In the genomic region with DNA sequence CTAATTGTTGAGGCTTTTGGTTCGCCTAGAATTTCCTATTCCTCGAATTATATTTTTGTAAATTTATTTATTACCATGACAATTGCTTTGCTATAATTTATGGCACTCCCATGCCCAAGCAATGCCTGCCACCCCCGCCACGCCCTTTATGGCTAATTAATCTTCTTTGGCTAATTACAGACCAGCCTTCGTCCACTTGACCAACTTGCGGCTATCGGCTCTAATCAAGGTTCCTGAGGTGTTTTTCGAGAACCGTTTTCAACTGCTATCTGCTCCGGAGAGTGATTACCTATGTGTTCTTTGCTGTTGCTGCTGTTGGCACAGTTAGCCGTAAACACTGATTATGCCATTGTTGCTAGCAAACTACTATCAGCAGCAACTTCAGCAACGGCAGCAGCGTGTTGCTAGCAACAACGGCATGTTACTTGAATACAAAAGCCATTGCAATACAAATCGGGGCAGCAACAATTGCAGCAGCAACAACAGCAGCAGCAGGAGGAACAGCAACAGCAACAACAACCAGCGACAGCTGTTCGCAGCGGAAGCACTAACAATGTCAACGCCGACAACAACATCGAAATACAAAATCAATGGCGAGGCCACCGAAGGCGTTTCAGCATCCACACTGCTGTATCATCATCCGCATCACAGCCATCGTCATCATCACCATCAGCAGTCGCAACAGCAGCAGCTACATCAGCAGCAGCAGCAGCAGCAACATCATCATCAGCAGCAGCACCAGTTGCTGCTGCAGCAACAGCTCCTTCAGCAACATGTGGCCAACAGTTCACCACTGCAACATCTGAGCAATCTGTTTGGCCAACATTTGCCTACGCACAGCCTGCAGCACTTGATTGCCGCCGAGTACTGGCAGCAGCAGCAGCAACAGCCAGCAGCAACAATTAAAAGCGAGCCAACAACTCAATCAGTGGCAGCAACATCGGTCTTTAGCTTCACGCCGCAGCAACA, we compare ENCODE assay signal across 4 fruit fly cellular contexts.
TF ChIP-seq lines count a peak whose summit lies in the region.

No protein-coding gene starts in this region.

- TF ChIP-seq CTCF in whole organism, embryonic (GFP tag; optimal IDR thresholded peaks at IDR 0.05; lab: Kevin White, UChicago): no peak

TF ChIP-seq in whole organism, adult, 20 proteins besides CTCF, POLR2A, EP300 and RAD21:
- TF ChIP-seq CG7101 (tag; optimal IDR thresholded peaks at IDR 0.05; lab: Kevin White, UChicago) (no peak), Hr96 (GFP tag; optimal IDR thresholded peaks at IDR 0.05; lab: Kevin White, UChicago) (peak; percentile 17), CG12768 (GFP tag; optimal IDR thresholded peaks at IDR 0.05; lab: Kevin White, UChicago) (no peak), CG33017 (tag; optimal IDR thresholded peaks at IDR 0.05; lab: Kevin White, UChicago) (no peak), cic (GFP tag; optimal IDR thresholded peaks at IDR 0.05; lab: Kevin White, UChicago) (peak; percentile 24)

TF ChIP-seq in whole organism, embryonic, 481 proteins besides CTCF, POLR2A, EP300 and RAD21 (continues in another document):
- TF ChIP-seq lilli (GFP tag; optimal IDR thresholded peaks at IDR 0.05; lab: Kevin White, UChicago) (no peak), Xrp1 (GFP tag; IDR thresholded peaks at IDR 0.05; lab: Robert Waterston, UW) (no peak), prd (optimal IDR thresholded peaks at IDR 0.05; lab: Kevin White, UChicago) (no peak), prd (GFP tag; IDR thresholded peaks at IDR 0.05; lab: Robert Waterston, UW) (no peak), ftz-f1 (GFP tag; optimal IDR thresholded peaks at IDR 0.05; lab: Kevin White, UChicago) (peak; percentile 47), dati (GFP tag; IDR thresholded peaks at IDR 0.05; lab: Robert Waterston, UW) (no peak), CrebB (tag; optimal IDR thresholded peaks at IDR 0.05; lab: Kevin White, UChicago) (no peak), zen (tag; optimal IDR thresholded peaks at IDR 0.05; lab: Kevin White, UChicago) (peak; percentile 1), CG14050 (GFP tag; IDR thresholded peaks at IDR 0.05; lab: Robert Waterston, UW) (no peak), Bteb2 (GFP tag; optimal IDR thresholded peaks at IDR 0.05; lab: Kevin White, UChicago) (no peak), CG4360 (GFP tag; IDR thresholded peaks at IDR 0.05; lab: Robert Waterston, UW) (peak; percentile 67), Hey (tag; optimal IDR thresholded peaks at IDR 0.05; lab: Kevin White, UChicago) (peak; percentile 90), Sin3A (optimal IDR thresholded peaks at IDR 0.05; lab: Kevin White, UChicago) (no peak), unc-4 (GFP tag; IDR thresholded peaks at IDR 0.05; lab: Robert Waterston, UW; ENCODE audit: partially characterized antibody) (no peak), twi (tag; optimal IDR thresholded peaks at IDR 0.05; lab: Kevin White, UChicago) (no peak), gsb (GFP tag; IDR thresholded peaks at IDR 0.05; lab: Robert Waterston, UW) (no peak), cato (GFP tag; optimal IDR thresholded peaks at IDR 0.05; lab: Kevin White, UChicago; ENCODE audit: borderline replicate concordance) (no peak), CG15514 (GFP tag; optimal IDR thresholded peaks at IDR 0.05; lab: Kevin White, UChicago) (peak; percentile 9), gsb-n (tag; optimal IDR thresholded peaks at IDR 0.05; lab: Kevin White, UChicago) (no peak), Dek (tag; optimal IDR thresholded peaks at IDR 0.05; lab: Kevin White, UChicago) (no peak), CG9817 (tag; optimal IDR thresholded peaks at IDR 0.05; lab: Kevin White, UChicago) (no peak), vnd (GFP tag; IDR thresholded peaks at IDR 0.05; lab: Robert Waterston, UW; ENCODE audit: partially characterized antibody) (peak; percentile 56; the same call in 2 of the 3 replicates), CG4707 (GFP tag; optimal IDR thresholded peaks at IDR 0.05; lab: Kevin White, UChicago) (no peak), ATbp (GFP tag; optimal IDR thresholded peaks at IDR 0.05; lab: Kevin White, UChicago) (no peak), emc (GFP tag; optimal IDR thresholded peaks at IDR 0.05; lab: Kevin White, UChicago) (no peak)

TF ChIP-seq in whole organism, prepupa, 60 proteins besides CTCF, POLR2A, EP300 and RAD21:
- TF ChIP-seq CG3032 (tag; optimal IDR thresholded peaks at IDR 0.05; lab: Kevin White, UChicago): no peak
- no peak for TF ChIP-seq CG6163 (GFP tag; IDR thresholded peaks at IDR 0.05; lab: Robert Waterston, UW)
- TF ChIP-seq acj6 (GFP tag; optimal IDR thresholded peaks at IDR 0.05; lab: Kevin White, UChicago): no peak
- TF ChIP-seq Hr4 (GFP tag; optimal IDR thresholded peaks at IDR 0.05; lab: Kevin White, UChicago): no peak
- peak; percentile 50 for TF ChIP-seq CG3919 (GFP tag; optimal IDR thresholded peaks at IDR 0.05; lab: Kevin White, UChicago)
- peak; percentile 8 for TF ChIP-seq Eip78C (GFP tag; lab: Kevin White, UChicago)
- TF ChIP-seq vri (GFP tag; optimal IDR thresholded peaks at IDR 0.05; lab: Kevin White, UChicago): peak; percentile 24

TF ChIP-seq in whole organism, wandering third instar larva, 38 proteins besides CTCF, POLR2A, EP300 and RAD21:
- TF ChIP-seq CrebA (GFP tag; optimal IDR thresholded peaks at IDR 0.05; lab: Kevin White, UChicago; ENCODE audit: borderline replicate concordance) (no peak), HLH106 (tag; optimal IDR thresholded peaks at IDR 0.05; lab: Kevin White, UChicago) (no peak), dsf (GFP tag; optimal IDR thresholded peaks at IDR 0.05; lab: Kevin White, UChicago; ENCODE audit: borderline replicate concordance) (no peak), Vsx2 (GFP tag; optimal IDR thresholded peaks at IDR 0.05; lab: Kevin White, UChicago; ENCODE audit: partially characterized antibody) (peak; percentile 96), GATAd (GFP tag; optimal IDR thresholded peaks at IDR 0.05; lab: Kevin White, UChicago) (no peak), pan (optimal IDR thresholded peaks at IDR 0.05; lab: Kevin White, UChicago) (no peak), Hr83 (GFP tag; optimal IDR thresholded peaks at IDR 0.05; lab: Kevin White, UChicago; ENCODE audit: poor library complexity, severe bottlenecking) (no peak), foxo (GFP tag; optimal IDR thresholded peaks at IDR 0.05; lab: Kevin White, UChicago) (no peak), OdsH (GFP tag; optimal IDR thresholded peaks at IDR 0.05; lab: Kevin White, UChicago) (no peak), Dfd (GFP tag; optimal IDR thresholded peaks at IDR 0.05; lab: Kevin White, UChicago) (peak; percentile 78), Abd-B (GFP tag; optimal IDR thresholded peaks at IDR 0.05; lab: Kevin White, UChicago) (no peak), brk (GFP tag; optimal IDR thresholded peaks at IDR 0.05; lab: Kevin White, UChicago) (no peak), usp (GFP tag; optimal IDR thresholded peaks at IDR 0.05; lab: Kevin White, UChicago) (no peak)
